Fruit fly (Drosophila melanogaster) whole organism, adult: ENCODE results near the gene CG9915.

Experiments
- CG7101 ChIP-seq: fragments of 200-800 bp; sonication (Bioruptor generic); optimal IDR thresholded peaks from 2 replicates; lab custom pipeline; 2018; ENCODE audit warnings: missing biosample characterization, mild to moderate bottlenecking, missing genetic modification characterization, moderate library complexity
- pad ChIP-seq: fragments of 200-800 bp; sonication (Bioruptor generic); optimal IDR thresholded peaks from 3 replicates; lab custom pipeline; 2017; ENCODE audit warnings: missing biosample characterization, missing genetic modification characterization, mild to moderate bottlenecking, moderate library complexity, missing genetic modification reagents
- tj ChIP-seq: fragments of 200-800 bp; sonication (Bioruptor generic); optimal IDR thresholded peaks from 3 replicates; lab custom pipeline; 2017; ENCODE audit warnings: missing biosample characterization, mild to moderate bottlenecking, missing genetic modification characterization, moderate library complexity

DNA sequence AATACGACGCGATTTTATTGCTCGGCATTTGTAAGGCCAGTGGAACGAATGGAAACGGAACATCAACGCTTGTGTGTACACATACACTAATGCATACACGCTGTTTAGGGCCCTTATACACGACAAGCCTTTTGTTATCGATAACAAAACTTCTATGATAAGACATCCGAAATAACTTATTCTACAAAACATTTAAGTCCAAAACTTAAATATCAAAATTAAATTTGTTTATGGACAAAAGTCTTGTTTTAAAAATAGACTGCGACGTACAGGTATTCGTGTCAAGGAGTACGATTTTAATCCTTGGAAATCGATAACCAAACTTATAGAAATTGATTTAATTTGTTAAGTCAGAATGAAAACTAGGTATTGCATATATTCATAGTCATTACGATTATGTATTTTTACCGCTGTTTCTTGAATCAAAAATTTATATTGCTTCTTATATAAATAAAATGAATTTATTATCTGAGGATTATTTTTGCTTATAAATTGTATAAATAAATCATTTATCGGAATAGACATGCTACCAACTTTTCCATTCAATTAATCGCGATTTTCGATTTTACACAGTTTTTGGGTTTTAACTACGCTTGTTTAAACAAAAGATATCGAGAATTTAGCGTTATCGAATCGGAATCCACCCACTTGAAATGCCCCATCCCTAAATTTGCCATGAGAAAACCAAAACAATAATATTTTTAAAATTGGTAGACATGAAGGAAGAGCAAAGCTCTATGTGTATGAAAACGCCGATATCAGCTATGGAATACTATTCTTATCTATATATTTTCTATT lies at the start of gene CG9915, which contains the start of gene SWIP:
- TF ChIP-seq pad (peak; percentile 5), CG7101 (tag; lab: Kevin White, UChicago) (peak; percentile 1), tj (GFP tag; lab: Kevin White, UChicago) (peak; percentile 31)
